Worm (Caenorhabditis elegans) whole organism, dauer: ENCODE measurements around the gene mtm-6.

Source experiments
- unc-62 ChIP-seq: sonication (generic microtip); optimal IDR thresholded peaks from 2 replicates; lab custom pipeline; 2017; ENCODE audit warnings: missing biosample characterization, missing genetic modification reagents, missing genetic modification characterization

Gene mtm-6

DNA sequence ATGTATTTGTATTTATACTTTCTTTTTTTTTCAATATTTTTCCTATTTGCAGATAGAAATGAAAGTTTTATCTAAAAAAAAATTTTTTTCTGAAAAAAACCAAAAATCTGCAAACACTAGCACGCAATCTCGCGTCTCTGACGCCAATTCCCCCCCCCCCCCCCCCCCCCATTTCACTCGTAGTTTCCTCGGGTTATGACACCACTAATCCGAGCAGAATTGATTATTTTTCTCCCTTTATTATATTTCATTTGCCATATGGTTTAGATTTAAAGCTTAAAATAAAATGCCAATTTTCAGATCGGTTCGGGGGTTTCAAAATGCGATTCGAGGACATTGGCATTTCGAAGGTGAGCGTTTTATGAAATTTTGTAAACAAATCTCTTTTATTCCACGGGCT is at the start of gene mtm-6:
mtm-6 (plus strand) TSS at position 301 of the 400 bp plus-strand sequence.
- TF ChIP-seq unc-62 (GFP tag; lab: Kevin White, UChicago): no peak

ce11 chrIII:13298722-13299431 is 48.0 kb upstream of the mtm-6 start, which contains the start of gene pgm-2:
Gene pgm-2, plus strand, starts transcription at chrIII:13299378.
- no peak for TF ChIP-seq unc-62 (GFP tag; lab: Kevin White, UChicago)

- no peak for TF ChIP-seq unc-62 (GFP tag; lab: Kevin White, UChicago)
These were observed 44.9 kb upstream of the mtm-6 start for ce11 chrIII:13301983-13302382.

- no peak for TF ChIP-seq unc-62 (GFP tag; lab: Kevin White, UChicago)
These were observed 44.3 kb upstream of the mtm-6 start for ce11 chrIII:13302578-13302977.

ce11 chrIII:13305537-13305936 is 41.3 kb upstream of the mtm-6 start:
- no peak for TF ChIP-seq unc-62 (GFP tag; lab: Kevin White, UChicago)

DNA sequence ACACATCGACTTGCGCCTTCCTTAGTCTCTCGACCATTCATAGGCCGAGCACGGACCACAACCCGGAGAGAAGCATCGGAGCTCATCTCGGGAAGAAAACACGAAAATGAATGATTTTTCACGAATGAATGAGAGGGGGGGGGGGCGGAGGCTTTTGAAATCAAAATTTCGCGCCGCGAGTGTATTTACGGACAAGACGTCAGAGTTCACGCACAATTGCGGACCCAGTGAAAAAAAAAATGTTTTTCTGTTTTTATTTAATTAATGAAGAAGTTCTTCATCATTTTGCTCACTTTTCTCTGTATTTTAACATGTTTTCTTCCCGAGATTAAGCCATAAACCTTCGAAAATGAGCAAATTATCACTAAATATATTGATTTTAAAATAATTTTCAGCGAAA is 39.8 kb upstream of the mtm-6 start, which contains the start of the genes klp-19 and slc-36.1:
klp-19 (minus strand) TSS at position 153 of the 400 bp plus-strand sequence.
slc-36.1 (plus strand) TSS at position 396 of the 400 bp plus-strand sequence.
- no peak for TF ChIP-seq unc-62 (GFP tag; lab: Kevin White, UChicago)

- TF ChIP-seq unc-62 (GFP tag; lab: Kevin White, UChicago): no peak
These were observed 36.3 kb upstream of the mtm-6 start for ce11 chrIII:13310552-13310951.

ce11 chrIII:13313788-13314187 is 33.1 kb upstream of the mtm-6 start, which contains the start of gene Y43F4B.10:
Gene Y43F4B.10, plus strand, starts transcription at chrIII:13314068.
- TF ChIP-seq unc-62 (GFP tag; lab: Kevin White, UChicago): no peak

ce11 chrIII:13314636-13315035 is 32.2 kb upstream of the mtm-6 start:
- TF ChIP-seq unc-62 (GFP tag; lab: Kevin White, UChicago): no peak

DNA sequence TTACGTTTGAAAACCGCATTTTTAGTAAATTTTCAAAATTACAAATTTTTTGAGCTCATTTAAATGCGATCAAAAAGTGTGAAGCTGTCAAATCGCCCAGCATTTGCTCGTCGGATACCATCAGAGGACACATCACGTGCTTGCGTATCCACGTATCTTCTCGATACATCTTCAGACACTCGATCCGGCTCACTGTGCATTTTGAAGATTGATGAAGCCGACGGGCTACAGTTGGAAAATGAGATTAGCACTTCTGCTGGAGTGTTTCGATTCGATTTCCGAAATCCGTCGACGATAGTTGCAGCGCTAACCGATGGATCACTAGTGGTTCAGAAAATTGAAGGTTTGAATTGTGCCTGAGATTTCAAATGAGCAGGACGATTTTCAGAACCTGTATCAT is 31.8 kb upstream of the mtm-6 start, which contains the start of gene dph-7:
dph-7 (plus strand) TSS at position 53 of the 400 bp plus-strand sequence.
- TF ChIP-seq unc-62 (GFP tag; lab: Kevin White, UChicago): no peak

DNA sequence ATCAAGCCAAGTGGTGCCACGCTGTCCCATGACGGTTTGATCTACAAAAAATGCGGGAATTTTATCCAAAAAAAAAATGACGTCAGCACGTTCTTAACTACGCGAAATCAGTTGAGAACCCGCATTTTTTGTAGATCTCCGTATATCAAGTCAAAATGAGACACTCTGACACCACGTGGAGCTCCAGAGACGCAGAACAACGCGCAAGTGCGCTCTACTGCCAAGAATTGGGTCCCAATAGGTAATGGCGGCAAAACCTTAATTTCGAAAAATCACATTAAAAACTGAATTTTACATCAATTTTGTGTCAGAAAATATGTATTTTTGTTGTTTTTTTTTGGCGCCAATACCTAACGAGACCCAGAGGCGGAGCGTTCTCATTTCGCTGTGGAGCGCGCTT is 29.9 kb upstream of the mtm-6 start:
- TF ChIP-seq unc-62 (GFP tag; lab: Kevin White, UChicago): no peak

- TF ChIP-seq unc-62 (GFP tag; lab: Kevin White, UChicago): no peak
These were observed 29.4 kb upstream of the mtm-6 start for ce11 chrIII:13317383-13317911.

ce11 chrIII:13322578-13322977 is 24.3 kb upstream of the mtm-6 start, which contains the start of gene F53A2.11:
Gene F53A2.11, minus strand, starts transcription at chrIII:13322678.
- no peak for TF ChIP-seq unc-62 (GFP tag; lab: Kevin White, UChicago)

DNA sequence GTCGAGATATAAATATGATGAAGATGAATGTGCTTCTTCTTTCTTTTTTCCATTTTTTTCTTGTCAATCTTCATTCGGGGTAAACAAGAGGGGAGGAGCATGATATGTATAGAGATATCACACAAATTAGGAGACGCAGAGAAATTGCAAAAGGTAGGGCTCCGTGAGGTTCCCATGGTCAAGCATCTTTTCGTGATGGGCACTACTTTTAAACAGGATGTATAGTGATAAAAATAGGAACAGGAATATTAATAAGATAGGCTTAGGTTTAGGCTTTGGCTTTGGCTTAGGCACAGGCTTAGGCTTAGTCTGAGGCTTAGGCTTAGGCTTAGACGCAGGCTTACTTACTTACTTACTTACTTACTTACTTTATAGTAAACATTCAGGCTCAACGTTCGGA is 22.1 kb upstream of the mtm-6 start, which contains the start of gene F53A2.1:
F53A2.1 (minus strand) TSS at position 101 of the 400 bp plus-strand sequence.
- TF ChIP-seq unc-62 (GFP tag; lab: Kevin White, UChicago): no peak

- no peak for TF ChIP-seq unc-62 (GFP tag; lab: Kevin White, UChicago)
These were observed 18.0 kb upstream of the mtm-6 start for ce11 chrIII:13328911-13329310.

- no peak for TF ChIP-seq unc-62 (GFP tag; lab: Kevin White, UChicago)
These were observed 13.1 kb upstream of the mtm-6 start, which contains the start of gene sdz-20 for ce11 chrIII:13333754-13334153. Gene sdz-20, plus strand, starts transcription at chrIII:13334054.
